Fruit fly (Drosophila melanogaster): ENCODE measurements around the gene ScsbetaA.

Gene ScsbetaA

dm6 chr3R:8960329-8960728, 21.8 kb downstream of the ScsbetaA start (continued):
- TF ChIP-seq Max (GFP tag; optimal IDR thresholded peaks at IDR 0.05) (no peak), gfzf (GFP tag; optimal IDR thresholded peaks at IDR 0.05) (no peak), CG18476 (GFP tag; optimal IDR thresholded peaks at IDR 0.05) (no peak), dpn (GFP tag; optimal IDR thresholded peaks at IDR 0.05) (peak in 1 of 2 experiments; percentile 31), CG5245 (GFP tag; optimal IDR thresholded peaks at IDR 0.05) (no peak), CG17568 (GFP tag; optimal IDR thresholded peaks at IDR 0.05) (no peak), CG12391 (tag; optimal IDR thresholded peaks at IDR 0.05) (peak; percentile 69), toy (GFP tag; IDR thresholded peaks at IDR 0.05) (no peak), Optix (GFP tag; IDR thresholded peaks at IDR 0.05) (no peak), klu (GFP tag; IDR thresholded peaks at IDR 0.05) (peak; percentile 38; the same call in 1 of the 2 replicates), row (GFP tag; IDR thresholded peaks at IDR 0.05) (peak; percentile 45; the same call in 2 of the 3 replicates), CG17359 (tag; optimal IDR thresholded peaks at IDR 0.05) (peak; percentile 79), phol (tag; optimal IDR thresholded peaks at IDR 0.05) (peak; percentile 83), Abd-B (GFP tag; optimal IDR thresholded peaks at IDR 0.05) (peak; percentile 50), gce (GFP tag; IDR thresholded peaks at IDR 0.05) (no peak), Mrtf (GFP tag; IDR thresholded peaks at IDR 0.05) (no peak), Blimp-1 (GFP tag; optimal IDR thresholded peaks at IDR 0.05) (peak; percentile 53), CG1647 (GFP tag; optimal IDR thresholded peaks at IDR 0.05) (no peak), CG15269 (tag; optimal IDR thresholded peaks at IDR 0.05) (peak; percentile 74), CG17912 (GFP tag; optimal IDR thresholded peaks at IDR 0.05) (no peak), CG2199 (GFP tag; IDR thresholded peaks at IDR 0.05) (no peak), fru (optimal IDR thresholded peaks at IDR 0.05) (no peak), CG11696 (GFP tag; IDR thresholded peaks at IDR 0.05) (no peak), CG9817 (tag; optimal IDR thresholded peaks at IDR 0.05) (peak; percentile 38), Drgx (GFP tag; IDR thresholded peaks at IDR 0.05) (0 out of 2 replicates have a peak, but pooled peaks have one; percentile 9), ind (GFP tag; optimal IDR thresholded peaks at IDR 0.05) (peak; percentile 55), ro (GFP tag; IDR thresholded peaks at IDR 0.05) (0 out of 2 replicates have a peak, but pooled peaks have one; percentile 16), pros (GFP tag; optimal IDR thresholded peaks at IDR 0.05) (no peak), Sin3A (optimal IDR thresholded peaks at IDR 0.05) (no peak), gsb-n (tag; optimal IDR thresholded peaks at IDR 0.05) (no peak), Lhr (GFP tag; optimal IDR thresholded peaks at IDR 0.05) (no peak), unpg (GFP tag; optimal IDR thresholded peaks at IDR 0.05) (peak; percentile 72), bowl (GFP tag; IDR thresholded peaks at IDR 0.05) (no peak), sug (tag; optimal IDR thresholded peaks at IDR 0.05) (no peak), CG2120 (GFP tag; optimal IDR thresholded peaks at IDR 0.05) (no peak), CG13894 (tag; optimal IDR thresholded peaks at IDR 0.05) (no peak), sna (GFP tag; IDR thresholded peaks at IDR 0.05; ENCODE audit: partially characterized antibody) (no peak), lilli (GFP tag; optimal IDR thresholded peaks at IDR 0.05) (no peak), BEAF-32 (GFP tag; optimal IDR thresholded peaks at IDR 0.05) (no peak), CG6272 (GFP tag; IDR thresholded peaks at IDR 0.05) (no peak), CG9609 (GFP tag; optimal IDR thresholded peaks at IDR 0.05) (no peak), CG10959 (GFP tag; IDR thresholded peaks at IDR 0.05) (no peak), Bteb2 (GFP tag; optimal IDR thresholded peaks at IDR 0.05) (no peak), CG8765 (GFP tag; IDR thresholded peaks at IDR 0.05) (no peak), CkIIα-i1 (GFP tag; IDR thresholded peaks at IDR 0.05) (no peak), fd102C (GFP tag; optimal IDR thresholded peaks at IDR 0.05) (no peak), CG7745 (tag; optimal IDR thresholded peaks at IDR 0.05) (no peak), disco-r (GFP tag; optimal IDR thresholded peaks at IDR 0.05) (no peak), emc (GFP tag; optimal IDR thresholded peaks at IDR 0.05) (no peak), Ssrp (tag; optimal IDR thresholded peaks at IDR 0.05) (peak; percentile 77), CG12299 (tag; optimal IDR thresholded peaks at IDR 0.05) (peak; percentile 2), esg (GFP tag; conservative IDR thresholded peaks at IDR 0.05) (peak; percentile 65)
